Fruit fly (Drosophila melanogaster) whole organism, adult: ENCODE data around the gene CG8281.

Source experiments
- CG11617 ChIP-seq: fragments of 200-800 bp; sonication (Bioruptor generic); optimal IDR thresholded peaks from 2 replicates; lab custom pipeline; 2017; ENCODE audit warnings: mild to moderate bottlenecking, missing biosample characterization, missing genetic modification reagents, missing genetic modification characterization
- CG12768 ChIP-seq: fragments of 200-800 bp; sonication (Bioruptor generic); optimal IDR thresholded peaks from 2 replicates; lab custom pipeline; 2017; ENCODE audit warnings: missing biosample characterization, missing genetic modification characterization, mild to moderate bottlenecking, moderate library complexity, missing genetic modification reagents
- CG14711 ChIP-seq: fragments of 200-800 bp; sonication (Bioruptor generic); optimal IDR thresholded peaks from 2 replicates; lab custom pipeline; 2018; ENCODE audit warnings: missing biosample characterization, mild to moderate bottlenecking, missing genetic modification characterization, moderate library complexity
- CG1620 ChIP-seq: fragments of 200-800 bp; sonication (Bioruptor generic); optimal IDR thresholded peaks from 2 replicates; lab custom pipeline; 2016; ENCODE audit warnings: missing biosample characterization, missing genetic modification characterization
- CG33017 ChIP-seq: fragments of 200-800 bp; sonication (Bioruptor generic); optimal IDR thresholded peaks from 2 replicates; lab custom pipeline; 2018; ENCODE audit warnings: missing biosample characterization, mild to moderate bottlenecking, missing genetic modification characterization, moderate library complexity
- CG5204 ChIP-seq: fragments of 200-800 bp; sonication (Bioruptor generic); optimal IDR thresholded peaks from 2 replicates; lab custom pipeline; 2016; ENCODE audit warnings: missing biosample characterization, missing genetic modification characterization
- CG7045 ChIP-seq: fragments of 200-800 bp; sonication (Bioruptor generic); optimal IDR thresholded peaks from 2 replicates; lab custom pipeline; 2017; ENCODE audit warnings: missing biosample characterization, mild to moderate bottlenecking, missing genetic modification characterization
- CG7101 ChIP-seq: fragments of 200-800 bp; sonication (Bioruptor generic); optimal IDR thresholded peaks from 2 replicates; lab custom pipeline; 2018; ENCODE audit warnings: missing biosample characterization, mild to moderate bottlenecking, missing genetic modification characterization, moderate library complexity
- Clk ChIP-seq: fragments of 200-800 bp; sonication (Bioruptor generic); optimal IDR thresholded peaks from 2 replicates; lab custom pipeline; 2017; ENCODE audit warnings: missing biosample characterization, missing genetic modification characterization
- Crg-1 ChIP-seq: fragments of 200-800 bp; sonication (Bioruptor generic); optimal IDR thresholded peaks from 2 replicates; lab custom pipeline; 2016; ENCODE audit warnings: missing biosample characterization, missing genetic modification characterization
- Hr96 ChIP-seq: fragments of 200-800 bp; sonication (Bioruptor generic); optimal IDR thresholded peaks from 2 replicates; lab custom pipeline; 2016; ENCODE audit warnings: missing biosample characterization, missing genetic modification characterization
- Mnt ChIP-seq: fragments of 200-800 bp; sonication (Bioruptor generic); optimal IDR thresholded peaks from 2 replicates; lab custom pipeline; 2016; ENCODE audit warnings: missing biosample characterization, mild to moderate bottlenecking, missing genetic modification characterization
- bab1 ChIP-seq: fragments of 200-800 bp; sonication (Bioruptor generic); optimal IDR thresholded peaks from 3 replicates; lab custom pipeline; 2019; ENCODE audit warnings: missing biosample characterization, mild to moderate bottlenecking, missing genetic modification characterization, moderate library complexity
- cic ChIP-seq: fragments of 200-800 bp; sonication (Bioruptor generic); optimal IDR thresholded peaks from 2 replicates; lab custom pipeline; 2017; ENCODE audit warnings: missing biosample characterization, mild to moderate bottlenecking, missing genetic modification characterization, moderate library complexity
- cnc ChIP-seq, 2 experiments: fragments of >200 bp; optimal IDR thresholded peaks; 2 replicates each; lab custom pipeline; 2017
- kay ChIP-seq: fragments of 200-800 bp; sonication (Bioruptor generic); peaks from one replicate; lab custom pipeline; 2016; ENCODE audit warnings: missing biosample characterization, missing genetic modification characterization, borderline replicate concordance
- ovo ChIP-seq: fragments of 200-800 bp; sonication (Bioruptor generic); optimal IDR thresholded peaks from 2 replicates; lab custom pipeline; 2016; ENCODE audit warnings: missing biosample characterization, missing genetic modification characterization
- pad ChIP-seq: fragments of 200-800 bp; sonication (Bioruptor generic); optimal IDR thresholded peaks from 3 replicates; lab custom pipeline; 2017; ENCODE audit warnings: missing biosample characterization, missing genetic modification characterization, mild to moderate bottlenecking, moderate library complexity, missing genetic modification reagents
- tj ChIP-seq: fragments of 200-800 bp; sonication (Bioruptor generic); optimal IDR thresholded peaks from 3 replicates; lab custom pipeline; 2017; ENCODE audit warnings: missing biosample characterization, mild to moderate bottlenecking, missing genetic modification characterization, moderate library complexity
- toe ChIP-seq: fragments of 200-800 bp; sonication (Bioruptor generic); optimal IDR thresholded peaks from 2 replicates; lab custom pipeline; 2016; ENCODE audit warnings: missing biosample characterization, missing genetic modification characterization

The CG8281 gene

dm6 chr3L:7889976-7890375 is 22.3 kb upstream of the CG8281 start:
- TF ChIP-seq cic (GFP tag; lab: Kevin White, UChicago): no peak
- no peak for TF ChIP-seq Mnt (GFP tag; lab: Kevin White, UChicago)
- no peak for TF ChIP-seq Hr96
- no peak for TF ChIP-seq kay (GFP tag; lab: Kevin White, UChicago)
- no peak for TF ChIP-seq tj (GFP tag; lab: Kevin White, UChicago)
- TF ChIP-seq bab1 (GFP tag; lab: Kevin White, UChicago): no peak
- no peak for TF ChIP-seq Clk
- no peak for TF ChIP-seq CG7045
- TF ChIP-seq CG1620: no peak
- no peak for TF ChIP-seq CG11617 (GFP tag; lab: Kevin White, UChicago)
- TF ChIP-seq CG14711 (tag; lab: Kevin White, UChicago): no peak
- TF ChIP-seq CG5204: no peak
- no peak for TF ChIP-seq CG7101 (tag; lab: Kevin White, UChicago)
- TF ChIP-seq cnc (optimal IDR thresholded peaks at IDR 0.05; lab: Kevin White, UChicago): no peak
- no peak for TF ChIP-seq pad (GFP tag; lab: Kevin White, UChicago)
- TF ChIP-seq Crg-1: no peak
- TF ChIP-seq CG33017 (tag; lab: Kevin White, UChicago): no peak
- no peak for TF ChIP-seq CG12768 (GFP tag; lab: Kevin White, UChicago)

dm6 chr3L:7890567-7890966 is 21.7 kb upstream of the CG8281 start:
- TF ChIP-seq tj (GFP tag; lab: Kevin White, UChicago) (no peak), ovo (GFP tag; lab: Kevin White, UChicago) (no peak)

- TF ChIP-seq CG33017 (tag; lab: Kevin White, UChicago) (no peak), CG12768 (GFP tag; lab: Kevin White, UChicago) (no peak), toe (no peak), Crg-1 (no peak), CG5204 (no peak), bab1 (GFP tag; lab: Kevin White, UChicago) (no peak), Mnt (GFP tag; lab: Kevin White, UChicago) (no peak), ovo (GFP tag; lab: Kevin White, UChicago) (no peak), CG7101 (tag; lab: Kevin White, UChicago) (no peak)
Observed at dm6 chr3L:7893840-7894239, 18.4 kb upstream of the CG8281 start.

DNA sequence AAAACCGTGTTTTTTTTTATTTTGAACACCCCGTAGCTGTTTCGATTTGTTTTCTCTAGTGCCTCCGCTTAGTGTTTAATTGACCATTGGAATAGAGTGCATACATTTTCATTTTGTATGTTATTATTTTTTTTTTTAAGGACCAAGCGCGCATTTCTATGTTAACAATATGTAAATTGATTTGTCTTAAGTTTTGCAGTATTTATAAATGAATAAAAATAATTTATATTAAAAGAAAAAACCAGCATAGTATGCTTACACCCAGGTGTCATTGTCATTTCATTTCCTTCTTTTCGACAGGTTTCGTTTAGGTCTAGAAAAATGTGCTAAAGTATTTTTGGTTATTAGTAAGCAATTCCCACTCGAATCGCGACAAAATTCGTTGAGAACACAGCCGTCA is 17.7 kb upstream of the CG8281 start, which contains the start of gene eIF4E5:
Gene eIF4E5, plus strand, starts transcription at position 301 of the 400 bp plus-strand sequence.
- no peak for TF ChIP-seq Hr96
- no peak for TF ChIP-seq tj (GFP tag; lab: Kevin White, UChicago)
- TF ChIP-seq cic (GFP tag; lab: Kevin White, UChicago): no peak
- no peak for TF ChIP-seq toe
- TF ChIP-seq ovo (GFP tag; lab: Kevin White, UChicago): no peak
- no peak for TF ChIP-seq Crg-1
- no peak for TF ChIP-seq Clk
- no peak for TF ChIP-seq CG7101 (tag; lab: Kevin White, UChicago)
- no peak for TF ChIP-seq CG7045
- no peak for TF ChIP-seq CG11617 (GFP tag; lab: Kevin White, UChicago)
- no peak for TF ChIP-seq bab1 (GFP tag; lab: Kevin White, UChicago)
- no peak for TF ChIP-seq CG5204
- no peak for TF ChIP-seq Mnt (GFP tag; lab: Kevin White, UChicago)
- TF ChIP-seq CG33017 (tag; lab: Kevin White, UChicago): no peak
- no peak for TF ChIP-seq CG12768 (GFP tag; lab: Kevin White, UChicago)
- TF ChIP-seq pad (GFP tag; lab: Kevin White, UChicago): no peak
- TF ChIP-seq cnc (optimal IDR thresholded peaks at IDR 0.05; lab: Kevin White, UChicago): no peak
- no peak for TF ChIP-seq CG1620

dm6 chr3L:7903489-7904150 is 8.6 kb upstream of the CG8281 start:
- TF ChIP-seq CG11617 (GFP tag; lab: Kevin White, UChicago): peak; percentile 30
- TF ChIP-seq pad (GFP tag; lab: Kevin White, UChicago): peak; percentile 8
- no peak for TF ChIP-seq Clk
- no peak for TF ChIP-seq CG12768 (GFP tag; lab: Kevin White, UChicago)
- no peak for TF ChIP-seq ovo (GFP tag; lab: Kevin White, UChicago)
- TF ChIP-seq Mnt (GFP tag; lab: Kevin White, UChicago): no peak
- TF ChIP-seq Crg-1: no peak
- TF ChIP-seq CG5204: no peak
- peak; percentile 52 for TF ChIP-seq CG7101 (tag; lab: Kevin White, UChicago)
- no peak for TF ChIP-seq cnc (optimal IDR thresholded peaks at IDR 0.05; lab: Kevin White, UChicago)
- TF ChIP-seq cic (GFP tag; lab: Kevin White, UChicago): no peak
- no peak for TF ChIP-seq CG7045
- peak; percentile 82 for TF ChIP-seq bab1 (GFP tag; lab: Kevin White, UChicago)
- TF ChIP-seq CG14711 (tag; lab: Kevin White, UChicago): peak; percentile 66
- peak; percentile 26 for TF ChIP-seq CG33017 (tag; lab: Kevin White, UChicago)
- TF ChIP-seq tj (GFP tag; lab: Kevin White, UChicago): no peak
- no peak for TF ChIP-seq toe
- TF ChIP-seq kay (GFP tag; lab: Kevin White, UChicago): no peak
- TF ChIP-seq Hr96: no peak
- TF ChIP-seq CG1620: peak; percentile 34

DNA sequence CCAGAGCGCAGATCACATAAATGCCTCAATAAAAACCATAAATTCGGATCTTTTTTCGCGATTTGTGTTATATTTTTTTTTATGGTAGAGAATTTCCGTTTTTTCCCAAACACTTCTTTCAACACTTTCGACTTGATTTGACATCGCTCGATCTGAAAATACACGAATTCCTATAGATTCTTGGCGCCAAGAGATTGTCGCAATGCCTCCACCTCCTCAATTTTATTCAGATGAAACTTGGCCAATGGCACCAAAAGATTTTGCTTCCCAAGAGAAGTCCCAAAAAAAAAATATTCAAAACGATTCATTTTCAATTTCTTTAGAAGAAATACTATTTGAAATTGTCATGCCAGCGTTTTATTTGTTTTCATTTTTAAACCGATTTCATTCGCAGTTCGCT is 7.7 kb upstream of the CG8281 start:
- TF ChIP-seq CG33017 (tag; lab: Kevin White, UChicago) (no peak), kay (GFP tag; lab: Kevin White, UChicago) (peak; percentile 78)
